Fruit fly (Drosophila melanogaster) whole organism, wandering third instar larva: ENCODE data around the gene tfc.

ENCODE experiments used
- Abd-B ChIP-seq: fragments of >200 bp; optimal IDR thresholded peaks from 2 replicates; lab custom pipeline; 2017; ENCODE audit warnings: missing biosample characterization, missing genetic modification characterization
- CG32264 ChIP-seq: fragments of 200-800 bp; sonication (Bioruptor generic); optimal IDR thresholded peaks from 2 replicates; lab custom pipeline; 2016; ENCODE audit warnings: missing biosample characterization, missing genetic modification characterization
- CG9705 ChIP-seq: fragments of 200-800 bp; sonication (Bioruptor generic); optimal IDR thresholded peaks from 2 replicates; lab custom pipeline; 2018; ENCODE audit warnings: missing biosample characterization, mild to moderate bottlenecking, missing genetic modification characterization
- CrebA ChIP-seq: fragments of 200-800 bp; sonication (Bioruptor generic); optimal IDR thresholded peaks from 2 replicates; lab custom pipeline; 2016; ENCODE audit warnings: missing biosample characterization, mild to moderate bottlenecking, missing genetic modification characterization, borderline replicate concordance
- Dfd ChIP-seq: fragments of >200 bp; optimal IDR thresholded peaks from 2 replicates; lab custom pipeline; 2017; ENCODE audit warnings: missing biosample characterization, missing genetic modification characterization
- Dif ChIP-seq: fragments of 200-275, 200-300 bp; sonication (Bioruptor generic); optimal IDR thresholded peaks from 2 replicates; lab custom pipeline; 2018; ENCODE audit warnings: missing biosample characterization, missing genetic modification characterization; ENCODE audit not compliant: partially characterized antibody
- GATAd ChIP-seq: sonication (Bioruptor generic); optimal IDR thresholded peaks from 2 replicates; lab custom pipeline; 2016; ENCODE audit warnings: missing biosample characterization, missing genetic modification characterization
- HLH106 ChIP-seq: fragments of 200-800 bp; optimal IDR thresholded peaks from 3 replicates; lab custom pipeline; 2019; ENCODE audit warnings: missing biosample characterization, mild to moderate bottlenecking, missing genetic modification characterization, moderate library complexity
- Hnf4 ChIP-seq: fragments of 200-800 bp; sonication (Bioruptor generic); optimal IDR thresholded peaks from 2 replicates; lab custom pipeline; 2016; ENCODE audit warnings: missing biosample characterization, mild to moderate bottlenecking, missing genetic modification characterization
- Hr78 ChIP-seq: fragments of >200 bp; optimal IDR thresholded peaks from 2 replicates; lab custom pipeline; 2017; ENCODE audit warnings: missing biosample characterization, missing genetic modification characterization
- Jra ChIP-seq: sonication (Bioruptor generic); optimal IDR thresholded peaks from 2 replicates; lab custom pipeline; 2016; ENCODE audit warnings: missing biosample characterization, missing genetic modification characterization
- Mio ChIP-seq: sonication (Bioruptor generic); optimal IDR thresholded peaks from 2 replicates; lab custom pipeline; 2016; ENCODE audit warnings: missing biosample characterization, missing genetic modification characterization
- Myc ChIP-seq: fragments of >200 bp; optimal IDR thresholded peaks from 2 replicates; lab custom pipeline; 2017
- N ChIP-seq: fragments of >200 bp; optimal IDR thresholded peaks from 2 replicates; lab custom pipeline; 2018; ENCODE audit warnings: missing biosample characterization, missing external identifiers, missing genetic modification characterization
- OdsH ChIP-seq: fragments of 200-800 bp; sonication (Bioruptor generic); optimal IDR thresholded peaks from 2 replicates; lab custom pipeline; 2016; ENCODE audit warnings: missing biosample characterization, mild to moderate bottlenecking, missing genetic modification characterization
- Rel ChIP-seq, 2 experiments: fragments of 200-800 bp; sonication (Bioruptor generic) in 1 of 2; optimal IDR thresholded peaks; 2 replicates in 1 of 2; 3 replicates in 1 of 2; lab custom pipeline; 2016 to 2019; ENCODE audit warnings: mild to moderate bottlenecking in 2 of 2, missing biosample characterization in 2 of 2, missing genetic modification characterization in 2 of 2, moderate library complexity in 1 of 2
- Sp1 ChIP-seq: fragments of 200-800 bp; sonication (Bioruptor generic); optimal IDR thresholded peaks from 3 replicates; lab custom pipeline; 2019; ENCODE audit warnings: missing biosample characterization, mild to moderate bottlenecking, missing genetic modification characterization, moderate library complexity
- Vsx2 ChIP-seq: fragments of 200-300, 225-300 bp; sonication (Bioruptor generic); optimal IDR thresholded peaks from 2 replicates; lab custom pipeline; 2018; ENCODE audit warnings: missing biosample characterization, missing genetic modification characterization; ENCODE audit not compliant: partially characterized antibody
- br ChIP-seq: fragments of 200-800 bp; sonication (Bioruptor generic); optimal IDR thresholded peaks from 2 replicates; lab custom pipeline; 2016; ENCODE audit warnings: missing biosample characterization, missing genetic modification characterization
- brk ChIP-seq: fragments of 200-800 bp; sonication (Bioruptor generic); optimal IDR thresholded peaks from 2 replicates; lab custom pipeline; 2016; ENCODE audit warnings: missing biosample characterization, mild to moderate bottlenecking, missing genetic modification characterization
- dl ChIP-seq, 2 experiments: fragments of 175-275, 200-275 bp in 1 of 2; fragments of 200-275 bp in 1 of 2; sonication (Bioruptor generic); optimal IDR thresholded peaks; lab custom pipeline; 2018; ENCODE audit warnings: mild to moderate bottlenecking in 2 of 2, missing biosample characterization in 2 of 2, missing genetic modification characterization in 2 of 2, moderate library complexity in 2 of 2; ENCODE audit not compliant: partially characterized antibody in 2 of 2, insufficient read depth in 1 of 2
- dmrt93B ChIP-seq: fragments of 200-800 bp; sonication (Bioruptor generic); optimal IDR thresholded peaks from 2 replicates; lab custom pipeline; 2018; ENCODE audit warnings: missing biosample characterization, mild to moderate bottlenecking, missing genetic modification characterization
- dsf ChIP-seq: sonication (Bioruptor generic); optimal IDR thresholded peaks from 2 replicates; lab custom pipeline; 2016; ENCODE audit warnings: missing biosample characterization, missing genetic modification characterization, borderline replicate concordance
- ey ChIP-seq: fragments of 200-800 bp; sonication (Bioruptor generic); optimal IDR thresholded peaks from 2 replicates; lab custom pipeline; 2016; ENCODE audit warnings: missing biosample characterization, missing genetic modification characterization
- foxo ChIP-seq, 2 experiments: fragments of 200-800 bp; sonication (Bioruptor generic); optimal IDR thresholded peaks; 2 replicates in 1 of 2; 3 replicates in 1 of 2; lab custom pipeline; 2016 to 2017; ENCODE audit warnings: missing biosample characterization in 2 of 2, missing genetic modification characterization in 2 of 2
- fru ChIP-seq: fragments of 200-800 bp; sonication (Bioruptor generic); optimal IDR thresholded peaks from 3 replicates; lab custom pipeline; 2016; ENCODE audit warnings: missing biosample characterization, mild to moderate bottlenecking, missing genetic modification characterization
- h ChIP-seq: fragments of 200-800 bp; sonication (Bioruptor generic); optimal IDR thresholded peaks from 3 replicates; lab custom pipeline; 2016; ENCODE audit warnings: missing biosample characterization, mild to moderate bottlenecking, missing genetic modification characterization
- jim ChIP-seq: fragments of 175-275, 200-325 bp; sonication (Bioruptor generic); optimal IDR thresholded peaks from 2 replicates; lab custom pipeline; 2016; ENCODE audit warnings: missing biosample characterization, mild to moderate bottlenecking, missing genetic modification characterization
- lola ChIP-seq: fragments of >200 bp; optimal IDR thresholded peaks from 2 replicates; lab custom pipeline; 2017; ENCODE audit warnings: missing biosample characterization, missing genetic modification characterization
- pan ChIP-seq: fragments of >200 bp; optimal IDR thresholded peaks from 2 replicates; lab custom pipeline; 2017
- psq ChIP-seq: fragments of 200-800 bp; sonication (Bioruptor generic); optimal IDR thresholded peaks from 3 replicates; lab custom pipeline; 2017; ENCODE audit warnings: missing biosample characterization, mild to moderate bottlenecking, missing genetic modification characterization, moderate library complexity
- rgr ChIP-seq: fragments of 200-800 bp; sonication (Bioruptor generic); optimal IDR thresholded peaks from 3 replicates; lab custom pipeline; 2016; ENCODE audit warnings: missing biosample characterization, mild to moderate bottlenecking, missing genetic modification characterization
- sage ChIP-seq: fragments of 200-800 bp; sonication (Bioruptor generic); optimal IDR thresholded peaks from 2 replicates; lab custom pipeline; 2016; ENCODE audit warnings: missing biosample characterization, mild to moderate bottlenecking, missing genetic modification characterization
- sv ChIP-seq: fragments of 200-800 bp; sonication (Bioruptor generic); optimal IDR thresholded peaks from 3 replicates; lab custom pipeline; 2016; ENCODE audit warnings: missing biosample characterization, missing genetic modification characterization
- tai ChIP-seq: sonication (Bioruptor generic); optimal IDR thresholded peaks from 2 replicates; lab custom pipeline; 2016; ENCODE audit warnings: missing biosample characterization, missing genetic modification characterization
- usp ChIP-seq: fragments of >200 bp; optimal IDR thresholded peaks from 2 replicates; lab custom pipeline; 2017; ENCODE audit warnings: missing biosample characterization, missing genetic modification characterization
- woc ChIP-seq: sonication (Bioruptor generic); optimal IDR thresholded peaks from 2 replicates; lab custom pipeline; 2016; ENCODE audit warnings: missing biosample characterization, mild to moderate bottlenecking, missing genetic modification characterization

Gene tfc

DNA sequence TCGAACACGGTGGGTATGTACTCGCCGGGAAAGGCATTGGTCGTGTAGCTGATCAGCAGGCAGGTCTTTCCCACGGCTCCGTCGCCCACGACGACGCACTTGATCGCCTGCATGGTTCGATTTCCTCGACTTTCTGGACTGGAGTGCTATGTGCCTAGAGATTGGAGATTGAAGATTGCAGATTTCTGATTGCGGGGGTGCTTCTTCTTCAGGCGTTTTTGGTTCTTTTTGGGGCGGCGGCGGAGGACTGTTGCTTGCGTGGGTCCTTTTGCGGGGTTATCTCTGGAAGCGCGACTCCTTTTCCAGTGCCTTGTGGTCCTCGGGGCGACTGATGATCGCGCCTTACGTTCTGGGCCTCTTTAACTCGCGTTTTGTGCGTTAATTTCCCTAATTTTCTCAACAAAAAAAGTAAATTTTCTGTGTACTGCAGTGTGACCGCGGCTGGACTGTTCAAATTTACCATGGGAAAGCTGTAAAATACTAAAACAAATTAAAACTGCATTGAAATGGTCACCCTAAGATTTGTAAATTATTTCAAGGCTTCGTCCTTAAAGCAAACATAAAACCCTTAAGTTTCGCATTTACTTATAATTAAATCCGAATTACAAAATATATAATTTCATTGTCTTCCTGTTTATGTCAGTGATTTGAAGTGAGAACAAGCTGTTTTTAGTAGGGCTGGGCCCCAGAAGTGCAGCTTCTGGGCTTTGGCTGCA lies 46.1 kb downstream of the tfc start, which contains the start of the genes Rac1 and Acat2:
Gene Rac1 (minus strand): TSS at position 450 of the 716 bp plus-strand sequence.
Gene Acat2 (plus strand): TSS at position 711 of the 716 bp plus-strand sequence.
- TF ChIP-seq h (no peak), Rel (GFP tag; optimal IDR thresholded peaks at IDR 0.05; lab: Kevin White, UChicago) (no peak), Rel (tag; optimal IDR thresholded peaks at IDR 0.05; lab: Kevin White, UChicago) (peak; percentile 36), pan (no peak), tai (GFP tag; lab: Kevin White, UChicago) (no peak), Abd-B (GFP tag; lab: Kevin White, UChicago) (no peak), jim (no peak), Mio (no peak), psq (GFP tag; lab: Kevin White, UChicago) (no peak), Myc (lab: Kevin White, UChicago) (peak; percentile 32), N (GFP tag; lab: Kevin White, UChicago) (no peak), Dfd (GFP tag; lab: Kevin White, UChicago) (no peak), sv (GFP tag; lab: Kevin White, UChicago) (peak; percentile 4), dsf (GFP tag; lab: Kevin White, UChicago) (no peak), HLH106 (tag; lab: Kevin White, UChicago) (no peak), Jra (GFP tag; lab: Kevin White, UChicago) (no peak)
- TF ChIP-seq, all 38 proteins: peak for 3

DNA sequence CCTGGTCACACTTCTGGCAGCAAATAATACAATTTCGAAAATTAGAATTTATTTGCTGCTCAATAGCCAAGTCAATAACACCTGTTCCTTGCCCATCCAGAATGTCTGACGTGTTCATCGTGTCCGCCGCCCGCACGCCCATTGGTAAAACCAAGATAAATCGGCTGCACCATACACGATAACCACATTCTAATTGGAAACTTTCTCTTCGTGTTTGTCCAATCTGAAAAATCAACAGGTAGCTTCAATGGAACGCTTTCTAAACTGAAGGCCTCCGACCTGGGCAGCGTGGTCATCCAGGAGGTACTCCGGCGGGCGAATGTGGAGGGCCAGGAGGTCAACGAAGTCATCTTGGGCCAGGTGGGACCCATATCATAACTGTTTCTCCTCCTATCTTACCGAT lies 46.7 kb downstream of the tfc start:
- TF ChIP-seq fru (GFP tag; lab: Kevin White, UChicago) (no peak), lola (no peak), sage (GFP tag; lab: Kevin White, UChicago) (no peak), rgr (GFP tag; lab: Kevin White, UChicago) (no peak), Dif (GFP tag; lab: Kevin White, UChicago) (no peak), CrebA (no peak), pan (no peak), Mio (no peak), GATAd (GFP tag; lab: Kevin White, UChicago) (no peak), h (no peak), N (GFP tag; lab: Kevin White, UChicago) (no peak), foxo (GFP tag; optimal IDR thresholded peaks at IDR 0.05; lab: Kevin White, UChicago) (no peak), Hnf4 (GFP tag; lab: Kevin White, UChicago) (no peak)

DNA sequence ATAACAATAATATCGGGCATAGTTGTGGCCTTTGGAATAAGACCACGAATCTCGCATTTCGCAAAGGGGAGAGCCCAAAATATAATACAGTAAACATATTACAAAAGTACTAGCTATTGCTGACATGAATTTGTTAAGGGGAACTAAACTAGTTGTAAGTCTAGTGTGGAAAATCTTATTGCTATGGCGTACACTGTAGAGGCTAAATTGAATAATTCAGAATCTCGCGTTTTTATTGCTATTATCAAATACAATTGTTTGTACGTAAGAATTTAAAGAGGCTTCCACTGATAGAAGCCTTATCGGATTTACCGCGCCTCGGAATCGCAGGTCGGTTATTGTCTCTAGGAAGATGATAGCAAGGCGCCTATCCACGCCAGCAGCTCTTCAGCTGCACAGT lies 49.1 kb downstream of the tfc start:
- TF ChIP-seq pan (no peak), dsf (GFP tag; lab: Kevin White, UChicago) (no peak), Abd-B (GFP tag; lab: Kevin White, UChicago) (no peak)

DNA sequence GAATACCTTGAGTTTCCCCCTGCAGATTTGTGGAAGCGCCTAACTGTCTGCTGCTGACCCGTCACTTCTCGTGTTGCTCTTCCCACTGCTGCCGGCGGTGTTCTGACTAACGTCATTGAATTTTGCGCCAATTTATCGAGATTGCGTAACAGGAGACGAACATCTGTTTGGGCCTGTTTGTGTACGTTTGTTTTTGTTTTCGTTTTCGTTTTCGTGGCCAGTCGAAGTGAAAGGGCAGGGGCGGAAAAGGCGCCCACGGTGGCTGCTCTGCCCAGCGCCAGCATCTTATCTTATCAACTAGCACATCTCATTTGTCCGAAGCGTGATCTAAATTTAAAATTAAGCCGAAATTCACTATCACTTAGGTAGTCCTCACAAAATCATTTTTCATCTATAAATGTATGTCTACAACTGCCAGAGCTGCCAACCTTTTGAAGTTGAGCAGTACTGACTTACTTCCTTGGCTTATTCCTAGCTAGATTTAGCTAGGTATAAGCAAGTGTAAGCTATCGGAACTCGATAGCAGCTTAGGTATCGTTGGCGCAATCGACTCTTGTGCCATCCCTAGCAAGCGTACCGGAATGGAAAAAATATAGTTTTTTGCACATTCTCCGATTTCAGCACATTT lies 50.9 kb downstream of the tfc start, which contains the start of the genes Ctr9 and Nt5a:
Gene Ctr9 (plus strand): TSS at position 220 of the 628 bp plus-strand sequence.
Gene Nt5a (minus strand): TSS at position 414 of the 628 bp plus-strand sequence.
- TF ChIP-seq HLH106 (tag; lab: Kevin White, UChicago) (peak; percentile 55), GATAd (GFP tag; lab: Kevin White, UChicago) (no peak), sv (GFP tag; lab: Kevin White, UChicago) (no peak), usp (GFP tag; lab: Kevin White, UChicago) (no peak), dmrt93B (GFP tag; lab: Kevin White, UChicago) (no peak), lola (no peak), rgr (GFP tag; lab: Kevin White, UChicago) (peak; percentile 64), tai (GFP tag; lab: Kevin White, UChicago) (no peak), sage (GFP tag; lab: Kevin White, UChicago) (no peak), h (no peak), Dif (GFP tag; lab: Kevin White, UChicago) (no peak), CG32264 (GFP tag; lab: Kevin White, UChicago) (no peak), Jra (GFP tag; lab: Kevin White, UChicago) (no peak), Abd-B (GFP tag; lab: Kevin White, UChicago) (no peak), Rel (GFP tag; optimal IDR thresholded peaks at IDR 0.05; lab: Kevin White, UChicago) (no peak), Rel (tag; optimal IDR thresholded peaks at IDR 0.05; lab: Kevin White, UChicago) (peak; percentile 66), CG9705 (GFP tag; lab: Kevin White, UChicago) (peak; percentile 38), Hr78 (GFP tag; lab: Kevin White, UChicago) (no peak), psq (GFP tag; lab: Kevin White, UChicago) (peak; percentile 75), N (GFP tag; lab: Kevin White, UChicago) (no peak), dsf (GFP tag; lab: Kevin White, UChicago) (no peak), pan (no peak), fru (GFP tag; lab: Kevin White, UChicago) (no peak), dl (GFP tag; optimal IDR thresholded peaks at IDR 0.05; lab: Kevin White, UChicago; ENCODE audit: insufficient read depth in 1 of 2, partially characterized antibody in 2 of 2) (no peak), brk (GFP tag; lab: Kevin White, UChicago) (no peak), ey (peak; percentile 58), Myc (lab: Kevin White, UChicago) (peak; percentile 90), foxo (GFP tag; optimal IDR thresholded peaks at IDR 0.05; lab: Kevin White, UChicago) (peak in 1 of 2 experiments; percentile 69), br (no peak), jim (no peak), Vsx2 (GFP tag; lab: Kevin White, UChicago) (no peak), CrebA (no peak), Hnf4 (GFP tag; lab: Kevin White, UChicago) (no peak), Sp1 (GFP tag; lab: Kevin White, UChicago) (peak; percentile 44), woc (GFP tag; lab: Kevin White, UChicago) (no peak), OdsH (peak; percentile 56), Mio (no peak), Dfd (GFP tag; lab: Kevin White, UChicago) (no peak)
